Fruit fly (Drosophila melanogaster) whole organism, embryonic: Measurements from ENCODE around the gene PolG2.

Experiments used
- CG10147 ChIP-seq: fragments of 200-800 bp; sonication (Bioruptor generic); optimal IDR thresholded peaks from 2 replicates; lab custom pipeline; 2019; ENCODE audit warnings: missing biosample characterization, mild to moderate bottlenecking, missing genetic modification characterization, moderate library complexity
- CG1024 ChIP-seq: fragments of 200-800 bp; sonication (Bioruptor generic); IDR thresholded peaks from 2 replicates; pipeline ENCODE4 v1.3.6; 2022; ENCODE audit warnings: missing biosample characterization, missing genetic modification characterization
- CG10979 ChIP-seq: fragments of 200-800 bp; sonication (Bioruptor generic); optimal IDR thresholded peaks from 2 replicates; lab custom pipeline; 2018; ENCODE audit warnings: missing biosample characterization, mild to moderate bottlenecking, missing genetic modification characterization, moderate library complexity
- CG12219 ChIP-seq: fragments of 200-800 bp; sonication (Bioruptor generic); optimal IDR thresholded peaks from 3 replicates; lab custom pipeline; 2018; ENCODE audit warnings: missing biosample characterization, mild to moderate bottlenecking, missing genetic modification characterization
- CG13424 ChIP-seq: fragments of 200-800 bp; sonication (Bioruptor generic); optimal IDR thresholded peaks from 2 replicates; lab custom pipeline; 2019; ENCODE audit warnings: missing biosample characterization, mild to moderate bottlenecking, missing genetic modification characterization, moderate library complexity
- CG14050 ChIP-seq: fragments of 200-800 bp; sonication (Bioruptor generic); IDR thresholded peaks from 3 replicates; pipeline ENCODE4 v1.3.6; 2022; ENCODE audit warnings: missing biosample characterization, missing genetic modification characterization
- CG15073 ChIP-seq: fragments of 200-800 bp; sonication (Bioruptor generic); optimal IDR thresholded peaks from 2 replicates; lab custom pipeline; 2016; ENCODE audit warnings: missing biosample characterization, missing genetic modification characterization
- CG17328 ChIP-seq: fragments of 200-800 bp; sonication (Bioruptor generic); IDR thresholded peaks from 2 replicates; pipeline ENCODE4 v1.3.6; 2022; ENCODE audit warnings: missing biosample characterization, missing genetic modification characterization
- CG17361 ChIP-seq: fragments of 200-800 bp; sonication (Bioruptor generic); IDR thresholded peaks from 3 replicates; pipeline ENCODE4 v1.3.6; 2022; ENCODE audit warnings: missing biosample characterization, missing genetic modification characterization
- CG17829 ChIP-seq: fragments of 200-800 bp; optimal IDR thresholded peaks from 2 replicates; lab custom pipeline; 2019; ENCODE audit warnings: missing biosample characterization, mild to moderate bottlenecking, missing genetic modification characterization, moderate library complexity
- CG3995 ChIP-seq: fragments of 200-800 bp; sonication (Bioruptor generic); optimal IDR thresholded peaks from 3 replicates; lab custom pipeline; 2016; ENCODE audit warnings: missing biosample characterization, missing genetic modification characterization
- CG6689 ChIP-seq: fragments of 200-800 bp; sonication (Bioruptor generic); IDR thresholded peaks from 2 replicates; pipeline ENCODE4 v1.3.6; 2022; ENCODE audit warnings: missing biosample characterization, missing genetic modification characterization
- CG7987 ChIP-seq: fragments of 200-800 bp; sonication (Bioruptor generic); optimal IDR thresholded peaks from 2 replicates; lab custom pipeline; 2018; ENCODE audit warnings: missing biosample characterization, mild to moderate bottlenecking, missing genetic modification characterization, moderate library complexity
- CG8359 ChIP-seq: fragments of 200-800 bp; sonication (Bioruptor generic); optimal IDR thresholded peaks from 2 replicates; lab custom pipeline; 2017; ENCODE audit warnings: missing biosample characterization, mild to moderate bottlenecking, missing genetic modification characterization, borderline replicate concordance
- CG8478 ChIP-seq: fragments of >200 bp; optimal IDR thresholded peaks from 2 replicates; lab custom pipeline; 2018
- CG9437 ChIP-seq: fragments of 200-800 bp; sonication (Bioruptor generic); optimal IDR thresholded peaks from 2 replicates; lab custom pipeline; 2018; ENCODE audit warnings: missing biosample characterization, mild to moderate bottlenecking, missing genetic modification characterization
- CG9876 ChIP-seq: fragments of 200-800 bp; sonication (Bioruptor generic); optimal IDR thresholded peaks from 2 replicates; lab custom pipeline; 2016; ENCODE audit warnings: missing biosample characterization, missing genetic modification characterization
- CkIIα-i1 ChIP-seq: fragments of 200-800 bp; sonication (Bioruptor generic); IDR thresholded peaks from 2 replicates; pipeline ENCODE4 v1.3.6; 2022; ENCODE audit warnings: missing biosample characterization, missing genetic modification characterization
- Dip3 ChIP-seq: fragments of 200-800 bp; sonication (Bioruptor generic); optimal IDR thresholded peaks from 3 replicates; lab custom pipeline; 2016; ENCODE audit warnings: missing biosample characterization, missing genetic modification characterization
- Doc2 ChIP-seq: fragments of 200-800 bp; sonication (Bioruptor generic); IDR thresholded peaks from 2 replicates; pipeline ENCODE4 v1.3.6; 2022; ENCODE audit warnings: missing biosample characterization, missing genetic modification characterization
- Doc3 ChIP-seq: fragments of 200-800 bp; sonication (Bioruptor generic); IDR thresholded peaks from 3 replicates; pipeline ENCODE4 v1.3.6; 2022; ENCODE audit warnings: missing biosample characterization, missing genetic modification characterization; ENCODE audit not compliant: partially characterized antibody
- GATAe ChIP-seq: fragments of 200-800 bp; sonication (Bioruptor generic); conservative IDR thresholded peaks from 2 replicates; pipeline ENCODE4 v1.3.6; 2022; ENCODE audit warnings: missing biosample characterization, missing genetic modification characterization
- Gug ChIP-seq: fragments of 200-800 bp; sonication (Bioruptor generic); IDR thresholded peaks from 4 replicates; pipeline ENCODE4 v1.3.6; 2022; ENCODE audit warnings: missing biosample characterization, missing genetic modification characterization
- Hr51 ChIP-seq, 2 experiments: fragments of 200-800 bp; sonication (Bioruptor generic); optimal IDR thresholded peaks; 2 replicates in 1 of 2; 3 replicates in 1 of 2; lab custom pipeline; 2016 to 2018; ENCODE audit warnings: missing biosample characterization in 2 of 2, missing genetic modification characterization in 2 of 2, mild to moderate bottlenecking in 1 of 2, moderate library complexity in 1 of 2
- Max ChIP-seq: fragments of 200-800 bp; sonication (Bioruptor generic); optimal IDR thresholded peaks from 2 replicates; lab custom pipeline; 2016; ENCODE audit warnings: missing biosample characterization, mild to moderate bottlenecking, missing genetic modification characterization
- Mes4 ChIP-seq: fragments of 200-800 bp; sonication (Bioruptor generic); optimal IDR thresholded peaks from 2 replicates; lab custom pipeline; 2016; ENCODE audit warnings: missing biosample characterization, missing genetic modification characterization
- NC2α ChIP-seq: fragments of 200-800 bp; sonication (Bioruptor generic); optimal IDR thresholded peaks from 2 replicates; lab custom pipeline; 2016; ENCODE audit warnings: missing biosample characterization, missing genetic modification characterization
- Nf-YA ChIP-seq: fragments of 200-800 bp; sonication (Bioruptor generic); IDR thresholded peaks from 2 replicates; pipeline ENCODE4 v1.3.6; 2022; ENCODE audit warnings: missing biosample characterization, missing genetic modification characterization
- NfI ChIP-seq: fragments of 200-800 bp; sonication (Bioruptor generic); optimal IDR thresholded peaks from 3 replicates; lab custom pipeline; 2018; ENCODE audit warnings: missing biosample characterization, mild to moderate bottlenecking, missing genetic modification characterization, moderate library complexity
- Pdp1 ChIP-seq, 2 experiments: fragments of 200-800 bp; sonication (Bioruptor generic); optimal IDR thresholded peaks; 3 replicates each; lab custom pipeline; 2016; ENCODE audit warnings: missing biosample characterization in 2 of 2, missing genetic modification characterization in 2 of 2, mild to moderate bottlenecking in 1 of 2, moderate library complexity in 1 of 2
- Side ChIP-seq: fragments of 200-800 bp; sonication (Bioruptor generic); optimal IDR thresholded peaks from 2 replicates; lab custom pipeline; 2016; ENCODE audit warnings: missing biosample characterization, missing genetic modification characterization
- Sox100B ChIP-seq: fragments of 200-800 bp; sonication (Bioruptor generic); optimal IDR thresholded peaks from 3 replicates; lab custom pipeline; 2018; ENCODE audit warnings: missing biosample characterization, mild to moderate bottlenecking, missing genetic modification characterization
- Sry-δ ChIP-seq: fragments of 200-800 bp; sonication (Bioruptor generic); optimal IDR thresholded peaks from 2 replicates; lab custom pipeline; 2016; ENCODE audit warnings: missing biosample characterization, missing genetic modification characterization
- Trl ChIP-seq, 3 experiments: fragments of >200 bp in 2 of 3; fragments of 200-800 bp in 1 of 3; sonication (Bioruptor generic) in 1 of 3; optimal IDR thresholded peaks; 2 replicates in 1 of 3; 3 replicates in 2 of 3; lab custom pipeline; 2016 to 2017; ENCODE audit warnings: missing biosample characterization in 1 of 3, missing genetic modification characterization in 1 of 3
- Xrp1 ChIP-seq: fragments of 200-800 bp; sonication (Bioruptor generic); IDR thresholded peaks from 2 replicates; pipeline ENCODE4 v1.3.6; 2022; ENCODE audit warnings: missing biosample characterization, missing genetic modification characterization
- bcd ChIP-seq: fragments of 200-800 bp; sonication (Bioruptor generic); optimal IDR thresholded peaks from 2 replicates; lab custom pipeline; 2017; ENCODE audit warnings: missing biosample characterization, mild to moderate bottlenecking, missing genetic modification characterization
- bigmax ChIP-seq: fragments of 200-800 bp; sonication (Bioruptor generic); optimal IDR thresholded peaks from 2 replicates; lab custom pipeline; 2018; ENCODE audit warnings: missing biosample characterization, mild to moderate bottlenecking, missing genetic modification characterization
- br ChIP-seq: fragments of >200 bp; optimal IDR thresholded peaks from 2 replicates; lab custom pipeline; 2017
- chinmo ChIP-seq: fragments of 200-800 bp; sonication (Bioruptor generic); IDR thresholded peaks from 4 replicates; pipeline ENCODE4 v1.3.6; 2022; ENCODE audit warnings: missing biosample characterization, missing genetic modification characterization; ENCODE audit not compliant: partially characterized antibody
- dm ChIP-seq: fragments of 200-800 bp; sonication (Bioruptor generic); optimal IDR thresholded peaks from 3 replicates; lab custom pipeline; 2016; ENCODE audit warnings: missing biosample characterization, missing genetic modification characterization
- eve ChIP-seq, 2 experiments: fragments of >200 bp; optimal IDR thresholded peaks; 2 replicates each; lab custom pipeline; 2017; ENCODE audit warnings: missing biosample characterization in 2 of 2, missing genetic modification characterization in 2 of 2
- eyg ChIP-seq: fragments of 200-800 bp; sonication (Bioruptor generic); optimal IDR thresholded peaks from 3 replicates; lab custom pipeline; 2016; ENCODE audit warnings: missing biosample characterization, missing genetic modification characterization
- ftz-f1 ChIP-seq: fragments of 200-800 bp; sonication (Bioruptor generic); optimal IDR thresholded peaks from 2 replicates; lab custom pipeline; 2016; ENCODE audit warnings: missing biosample characterization, missing genetic modification characterization
- gsb-n ChIP-seq: fragments of 200-800 bp; sonication (Bioruptor generic); optimal IDR thresholded peaks from 3 replicates; lab custom pipeline; 2018; ENCODE audit warnings: missing biosample characterization, mild to moderate bottlenecking, missing genetic modification characterization
- lab ChIP-seq: fragments of 200-800 bp; sonication (Bioruptor generic); optimal IDR thresholded peaks from 3 replicates; lab custom pipeline; 2017; ENCODE audit warnings: missing biosample characterization, missing genetic modification characterization, mild to moderate bottlenecking, moderate library complexity, missing genetic modification reagents
- pita ChIP-seq: fragments of 200-800 bp; sonication (Bioruptor generic); optimal IDR thresholded peaks from 2 replicates; lab custom pipeline; 2017; ENCODE audit warnings: missing biosample characterization, mild to moderate bottlenecking, missing genetic modification characterization
- rib ChIP-seq: fragments of 200-800 bp; sonication (Bioruptor generic); IDR thresholded peaks from 2 replicates; pipeline ENCODE4 v1.3.6; 2022; ENCODE audit warnings: missing biosample characterization, missing genetic modification characterization
- seq ChIP-seq: fragments of 200-800 bp; sonication (Bioruptor generic); IDR thresholded peaks from 2 replicates; pipeline ENCODE4 v1.3.6; 2022; ENCODE audit warnings: missing biosample characterization, missing genetic modification characterization
- ssp ChIP-seq: fragments of 200-800 bp; sonication (Bioruptor generic); IDR thresholded peaks from 2 replicates; pipeline ENCODE4 v1.3.6; 2022; ENCODE audit warnings: missing biosample characterization, missing genetic modification characterization
- trem ChIP-seq: fragments of 200-800 bp; optimal IDR thresholded peaks from 3 replicates; lab custom pipeline; 2019; ENCODE audit warnings: missing biosample characterization, mild to moderate bottlenecking, missing genetic modification characterization, moderate library complexity
- twi ChIP-seq: fragments of 200-800 bp; optimal IDR thresholded peaks from 2 replicates; lab custom pipeline; 2019; ENCODE audit warnings: missing biosample characterization, mild to moderate bottlenecking, missing genetic modification characterization, moderate library complexity

PolG2 gene

dm6 chr2L:13839744-13840151 is 6.8 kb upstream of the PolG2 start (continued):
- peak; percentile 79 for TF ChIP-seq CG17328
- TF ChIP-seq bcd (GFP tag; lab: Kevin White, UChicago), result peak; percentile 83
- no peak for TF ChIP-seq CG8478 (lab: Kevin White, UChicago)
- TF ChIP-seq CG7987, result no peak
- peak; percentile 68 for TF ChIP-seq Dip3 (GFP tag; lab: Kevin White, UChicago)
- 0 out of 4 replicates have a peak, but pooled peaks have one; percentile 14 for TF ChIP-seq chinmo (GFP tag; lab: Robert Waterston, UW)
- TF ChIP-seq eyg (GFP tag; lab: Kevin White, UChicago), result peak; percentile 65
- TF ChIP-seq eve (GFP tag; optimal IDR thresholded peaks at IDR 0.05; lab: Kevin White, UChicago), result peak in 1 of 2 experiments; percentile 93
- peak; percentile 42; the same call in 1 of the 2 replicates for TF ChIP-seq ssp
- peak; percentile 70 for TF ChIP-seq Nf-YA
- peak; percentile 83 for TF ChIP-seq CG13424
- TF ChIP-seq CG12219 (GFP tag; lab: Kevin White, UChicago), result peak; percentile 72
- TF ChIP-seq CG14050 (GFP tag; lab: Robert Waterston, UW), result peak; percentile 83
- no peak for TF ChIP-seq CG9876 (GFP tag; lab: Kevin White, UChicago)
- TF ChIP-seq Trl (optimal IDR thresholded peaks at IDR 0.05; lab: Kevin White, UChicago), result no peak
- peak; percentile 62 for TF ChIP-seq Trl (GFP tag; optimal IDR thresholded peaks at IDR 0.05; lab: Kevin White, UChicago)
- peak; percentile 61 for TF ChIP-seq NC2α (GFP tag; lab: Kevin White, UChicago)
- peak; percentile 90 for TF ChIP-seq CG10147 (GFP tag; lab: Kevin White, UChicago)
- TF ChIP-seq twi (tag; lab: Kevin White, UChicago), result peak; percentile 82
- peak; percentile 57 for TF ChIP-seq Side
- no peak for TF ChIP-seq bigmax (GFP tag; lab: Kevin White, UChicago)
- no peak for TF ChIP-seq CkIIα-i1
- TF ChIP-seq Max (GFP tag; lab: Kevin White, UChicago), result peak; percentile 91
- peak; percentile 73 to 76 for TF ChIP-seq Pdp1 (GFP tag; optimal IDR thresholded peaks at IDR 0.05; lab: Kevin White, UChicago)
- peak; percentile 70 for TF ChIP-seq Mes4 (GFP tag; lab: Kevin White, UChicago)
- peak; percentile 60 for TF ChIP-seq CG8359 (GFP tag; lab: Kevin White, UChicago)
- TF ChIP-seq Sox100B, result peak; percentile 85
- peak; percentile 66; the same call in 1 of the 2 replicates for TF ChIP-seq CG1024 (GFP tag; lab: Robert Waterston, UW)
- peak; percentile 78 for TF ChIP-seq NfI (GFP tag; lab: Kevin White, UChicago)
- peak; percentile 83 for TF ChIP-seq Xrp1 (GFP tag; lab: Robert Waterston, UW)
- peak; percentile 89 for TF ChIP-seq CG17361 (GFP tag; lab: Robert Waterston, UW)
- peak; percentile 73 for TF ChIP-seq CG9437 (GFP tag; lab: Kevin White, UChicago)
- 0 out of 2 replicates have a peak, but pooled peaks have one; percentile 36 for TF ChIP-seq rib (GFP tag; lab: Robert Waterston, UW)
- peak; percentile 17 for TF ChIP-seq CG3995 (GFP tag; lab: Kevin White, UChicago)
- peak; percentile 23 to 88 for TF ChIP-seq Hr51 (GFP tag; optimal IDR thresholded peaks at IDR 0.05; lab: Kevin White, UChicago)
- TF ChIP-seq gsb-n, result peak; percentile 86
- no peak for TF ChIP-seq Doc3 (GFP tag; lab: Robert Waterston, UW)
- TF ChIP-seq br, result no peak
- TF ChIP-seq CG17829 (tag; lab: Kevin White, UChicago), result peak; percentile 84
- no peak for TF ChIP-seq ftz-f1 (GFP tag; lab: Kevin White, UChicago)
- TF ChIP-seq Sry-δ (GFP tag; lab: Kevin White, UChicago), result peak; percentile 47
- TF ChIP-seq GATAe (GFP tag; lab: Robert Waterston, UW), result no peak
- peak; percentile 57 for TF ChIP-seq seq
- TF ChIP-seq CG10979 (tag; lab: Kevin White, UChicago), result peak; percentile 85
- TF ChIP-seq lab, result peak; percentile 73
- peak; percentile 79 for TF ChIP-seq CG6689 (GFP tag; lab: Robert Waterston, UW)
- no peak for TF ChIP-seq pita
- TF ChIP-seq Doc2, result no peak
- 0 out of 4 replicates have a peak, but pooled peaks have one; percentile 26 for TF ChIP-seq Gug (GFP tag; lab: Robert Waterston, UW)
- TF ChIP-seq dm (GFP tag; lab: Kevin White, UChicago), result peak; percentile 39
- TF ChIP-seq trem (tag; lab: Kevin White, UChicago), result peak; percentile 69
- TF ChIP-seq CG15073 (GFP tag; lab: Kevin White, UChicago), result no peak
